Worm (Caenorhabditis elegans) whole organism, early embryonic: Measurements from ENCODE around the gene srt-24.

ENCODE experiments used
- B0310.2 ChIP-seq: sonication (generic microtip); optimal IDR thresholded peaks from 2 replicates; lab custom pipeline; 2016; ENCODE audit warnings: mild to moderate bottlenecking, missing genetic modification characterization, missing compliant biosample characterization
- ama-1 ChIP-seq: fragments of 150-350 bp; optimal IDR thresholded peaks from 2 replicates; lab custom pipeline; 2014
- ceh-13 ChIP-seq: fragments of 200-800 bp; sonication (Bioruptor generic); optimal IDR thresholded peaks from 2 replicates; lab custom pipeline; 2018; ENCODE audit warnings: mild to moderate bottlenecking, missing genetic modification characterization, missing compliant biosample characterization
- ets-7 ChIP-seq: sonication (generic microtip); optimal IDR thresholded peaks from 2 replicates; lab custom pipeline; 2016; ENCODE audit warnings: missing genotype, missing genetic modification characterization, missing compliant biosample characterization
- flt-1 ChIP-seq: fragments of 200-800 bp; sonication (Bioruptor generic); IDR thresholded peaks from 2 replicates; pipeline ENCODE4 v1.3.6; 2022; ENCODE audit warnings: missing genetic modification characterization, missing compliant biosample characterization
- hmbx-1 ChIP-seq: sonication (generic microtip); optimal IDR thresholded peaks from 2 replicates; lab custom pipeline; 2016; ENCODE audit warnings: mild to moderate bottlenecking, missing genetic modification characterization, missing compliant biosample characterization
- hmg-4 ChIP-seq: fragments of 200-800 bp; sonication (Bioruptor generic); optimal IDR thresholded peaks from 2 replicates; lab custom pipeline; 2018; ENCODE audit warnings: mild to moderate bottlenecking, missing genetic modification characterization, missing compliant biosample characterization
- scrt-1 ChIP-seq: fragments of 200-800 bp; sonication (Bioruptor generic); IDR thresholded peaks from 2 replicates; pipeline ENCODE4 v1.3.6; 2022; ENCODE audit warnings: missing genetic modification characterization, missing compliant biosample characterization
- sea-1 ChIP-seq: fragments of 200-800 bp; sonication (Bioruptor generic); conservative IDR thresholded peaks from 2 replicates; pipeline ENCODE4 v1.3.6; 2022; ENCODE audit warnings: missing genetic modification characterization, missing compliant biosample characterization
- tbx-11 ChIP-seq: fragments of 200-800 bp; sonication (Bioruptor generic); IDR thresholded peaks from 2 replicates; pipeline ENCODE4 v1.3.6; 2022; ENCODE audit warnings: missing genetic modification characterization, missing compliant biosample characterization
- tbx-37 ChIP-seq: fragments of 200-800 bp; sonication (Bioruptor generic); conservative IDR thresholded peaks from 2 replicates; pipeline ENCODE4 v1.3.6; 2022; ENCODE audit warnings: missing genetic modification reagents, missing genetic modification characterization, missing compliant biosample characterization
- tra-4 ChIP-seq: sonication (generic microtip); optimal IDR thresholded peaks from 2 replicates; lab custom pipeline; 2017; ENCODE audit warnings: missing genetic modification characterization, missing compliant biosample characterization

ce11 chrIV:763377-764063 lies 32.7 kb upstream of the srt-24 start, which contains the start of gene col-103:
- no peak for TF ChIP-seq ets-7 (tag; lab: Kevin White, UChicago)
- TF ChIP-seq tra-4 (tag; lab: Kevin White, UChicago): no peak
- no peak for TF ChIP-seq sea-1 (GFP tag; lab: Robert Waterston, UW)
- TF ChIP-seq tbx-37: no peak
- TF ChIP-seq ama-1 (lab: Kevin White, UChicago): no peak
- no peak for TF ChIP-seq flt-1 (GFP tag; lab: Robert Waterston, UW)
- TF ChIP-seq scrt-1: no peak
- no peak for TF ChIP-seq hmg-4 (GFP tag; lab: Kevin White, UChicago)
- no peak for TF ChIP-seq B0310.2 (tag; lab: Kevin White, UChicago)
- no peak for TF ChIP-seq hmbx-1 (tag; lab: Kevin White, UChicago)
- TF ChIP-seq tbx-11: no peak
- TF ChIP-seq ceh-13 (GFP tag; lab: Kevin White, UChicago): no peak
